Fruit fly (Drosophila melanogaster) whole organism, prepupa: ENCODE measurements around the gene ebd1.

Experiments used
- Blimp-1 ChIP-seq: fragments of 200-800 bp; sonication (Bioruptor generic); optimal IDR thresholded peaks from 3 replicates; lab custom pipeline; 2017; ENCODE audit warnings: missing biosample characterization, missing genetic modification characterization, mild to moderate bottlenecking, moderate library complexity, missing genetic modification reagents
- CG10631 ChIP-seq: fragments of 200-800 bp; sonication (Bioruptor generic); optimal IDR thresholded peaks from 2 replicates; lab custom pipeline; 2016; ENCODE audit warnings: missing biosample characterization, missing genetic modification characterization
- CG10669 ChIP-seq: fragments of 200-800 bp; sonication (Bioruptor generic); optimal IDR thresholded peaks from 3 replicates; lab custom pipeline; 2018; ENCODE audit warnings: missing biosample characterization, mild to moderate bottlenecking, missing genetic modification characterization, moderate library complexity
- CG11902 ChIP-seq: fragments of 200-800 bp; sonication (Bioruptor generic); optimal IDR thresholded peaks from 3 replicates; lab custom pipeline; 2016; ENCODE audit warnings: missing biosample characterization, missing genetic modification characterization
- CG15336 ChIP-seq: fragments of 200-800 bp; sonication (Bioruptor generic); IDR thresholded peaks from 2 replicates; pipeline ENCODE4 v1.3.6; 2022; ENCODE audit warnings: missing biosample characterization, missing genetic modification characterization
- CG1621 ChIP-seq: fragments of 200-800 bp; sonication (Bioruptor generic); optimal IDR thresholded peaks from 3 replicates; lab custom pipeline; 2018; ENCODE audit warnings: missing biosample characterization, mild to moderate bottlenecking, missing genetic modification characterization
- CG16779 ChIP-seq: fragments of 200-800 bp; sonication (Bioruptor generic); optimal IDR thresholded peaks from 3 replicates; lab custom pipeline; 2017; ENCODE audit warnings: missing biosample characterization, mild to moderate bottlenecking, missing genetic modification characterization
- CG3032 ChIP-seq: fragments of 200-800 bp; optimal IDR thresholded peaks from 2 replicates; lab custom pipeline; 2019; ENCODE audit warnings: missing biosample characterization, mild to moderate bottlenecking, missing genetic modification characterization, moderate library complexity
- CG31627 ChIP-seq: fragments of 200-800 bp; sonication (Bioruptor generic); optimal IDR thresholded peaks from 3 replicates; lab custom pipeline; 2016; ENCODE audit warnings: missing biosample characterization, missing genetic modification characterization
- CG34406 ChIP-seq: fragments of 200-800 bp; sonication (Bioruptor generic); optimal IDR thresholded peaks from 3 replicates; lab custom pipeline; 2016; ENCODE audit warnings: missing biosample characterization, missing genetic modification characterization
- CG3919 ChIP-seq: fragments of 200-800 bp; sonication (Bioruptor generic); optimal IDR thresholded peaks from 3 replicates; lab custom pipeline; 2016; ENCODE audit warnings: missing biosample characterization, missing genetic modification characterization
- CG6276 ChIP-seq: fragments of 200-800 bp; sonication (Bioruptor generic); optimal IDR thresholded peaks from 2 replicates; lab custom pipeline; 2017; ENCODE audit warnings: missing biosample characterization, mild to moderate bottlenecking, missing genetic modification characterization
- CG6808 ChIP-seq: fragments of 200-800 bp; sonication (Bioruptor generic); optimal IDR thresholded peaks from 3 replicates; lab custom pipeline; 2017; ENCODE audit warnings: missing biosample characterization, missing genetic modification characterization, mild to moderate bottlenecking, moderate library complexity, missing genetic modification reagents
- CG8119 ChIP-seq: fragments of 200-800 bp; sonication (Bioruptor generic); IDR thresholded peaks from 3 replicates; pipeline ENCODE4 v1.3.6; 2022; ENCODE audit warnings: missing biosample characterization, missing genetic modification characterization
- CG8632 ChIP-seq: fragments of 200-800 bp; sonication (Bioruptor generic); optimal IDR thresholded peaks from 3 replicates; lab custom pipeline; 2016; ENCODE audit warnings: missing biosample characterization, missing genetic modification characterization
- CG9139 ChIP-seq: fragments of 200-800 bp; sonication (Bioruptor generic); optimal IDR thresholded peaks from 3 replicates; lab custom pipeline; 2017; ENCODE audit warnings: missing biosample characterization, mild to moderate bottlenecking, missing genetic modification characterization
- Eip75B ChIP-seq: fragments of 200-800 bp; sonication (Bioruptor generic); optimal IDR thresholded peaks from 3 replicates; lab custom pipeline; 2016; ENCODE audit warnings: missing biosample characterization, missing genetic modification characterization
- Eip78C ChIP-seq: fragments of 200-800 bp; sonication (Bioruptor generic); peaks from one replicate; lab custom pipeline; 2016; ENCODE audit warnings: missing biosample characterization, missing genetic modification characterization
- Eip93F ChIP-seq: fragments of 200-800 bp; sonication (Bioruptor generic); optimal IDR thresholded peaks from 2 replicates; lab custom pipeline; 2016; ENCODE audit warnings: missing biosample characterization, mild to moderate bottlenecking, missing genetic modification characterization
- Ets21C ChIP-seq: fragments of 200-800 bp; sonication (Bioruptor generic); optimal IDR thresholded peaks from 3 replicates; lab custom pipeline; 2016; ENCODE audit warnings: missing biosample characterization, missing genetic modification characterization
- Ets96B ChIP-seq: fragments of 200-800 bp; optimal IDR thresholded peaks from 2 replicates; lab custom pipeline; 2019; ENCODE audit warnings: missing biosample characterization, mild to moderate bottlenecking, missing genetic modification characterization, moderate library complexity
- Gug ChIP-seq: fragments of 200-800 bp; sonication (Bioruptor generic); IDR thresholded peaks from 2 replicates; pipeline ENCODE4 v1.3.6; 2022; ENCODE audit warnings: missing biosample characterization, missing genetic modification characterization
- Hr39 ChIP-seq: fragments of 200-800 bp; sonication (Bioruptor generic); optimal IDR thresholded peaks from 2 replicates; lab custom pipeline; 2016; ENCODE audit warnings: missing biosample characterization, missing genetic modification characterization
- Hr4 ChIP-seq: fragments of 200-800 bp; sonication (Bioruptor generic); optimal IDR thresholded peaks from 3 replicates; lab custom pipeline; 2016; ENCODE audit warnings: missing biosample characterization, missing genetic modification characterization
- Lpt ChIP-seq: fragments of 200-800 bp; sonication (Bioruptor generic); optimal IDR thresholded peaks from 3 replicates; lab custom pipeline; 2016; ENCODE audit warnings: missing biosample characterization, missing genetic modification characterization
- Met ChIP-seq: fragments of 200-800 bp; sonication (Bioruptor generic); optimal IDR thresholded peaks from 3 replicates; lab custom pipeline; 2016; ENCODE audit warnings: missing biosample characterization, missing genetic modification characterization
- OdsH ChIP-seq: fragments of 200-800 bp; sonication (Bioruptor generic); optimal IDR thresholded peaks from 3 replicates; lab custom pipeline; 2016; ENCODE audit warnings: missing biosample characterization, missing genetic modification characterization
- Smox ChIP-seq: fragments of 200-800 bp; sonication (Bioruptor generic); optimal IDR thresholded peaks from 3 replicates; lab custom pipeline; 2016; ENCODE audit warnings: missing biosample characterization, missing genetic modification characterization
- Sox102F ChIP-seq: fragments of 200-800 bp; sonication (Bioruptor generic); optimal IDR thresholded peaks from 2 replicates; lab custom pipeline; 2016; ENCODE audit warnings: missing biosample characterization, mild to moderate bottlenecking, missing genetic modification characterization
- achi ChIP-seq: fragments of 200-800 bp; sonication (Bioruptor generic); optimal IDR thresholded peaks from 3 replicates; lab custom pipeline; 2016; ENCODE audit warnings: missing biosample characterization, missing genetic modification characterization
- acj6 ChIP-seq: fragments of 200-800 bp; sonication (Bioruptor generic); optimal IDR thresholded peaks from 3 replicates; lab custom pipeline; 2016; ENCODE audit warnings: missing biosample characterization, missing genetic modification characterization
- dac ChIP-seq: fragments of 200-800 bp; sonication (Bioruptor generic); optimal IDR thresholded peaks from 2 replicates; lab custom pipeline; 2017; ENCODE audit warnings: missing biosample characterization, mild to moderate bottlenecking, missing genetic modification characterization
- dsx ChIP-seq: fragments of 200-800 bp; optimal IDR thresholded peaks from 3 replicates; lab custom pipeline; 2019; ENCODE audit warnings: missing biosample characterization, mild to moderate bottlenecking, missing genetic modification characterization, moderate library complexity; ENCODE audit not compliant: poor library complexity, severe bottlenecking
- eg ChIP-seq: fragments of 200-800 bp; sonication (Bioruptor generic); IDR thresholded peaks from 3 replicates; pipeline ENCODE4 v1.3.6; 2022; ENCODE audit warnings: missing biosample characterization, missing genetic modification characterization
- esn ChIP-seq: fragments of 200-800 bp; sonication (Bioruptor generic); optimal IDR thresholded peaks from 2 replicates; lab custom pipeline; 2016; ENCODE audit warnings: missing biosample characterization, mild to moderate bottlenecking, missing genetic modification characterization, moderate library complexity
- fd85E ChIP-seq: fragments of 200-800 bp; sonication (Bioruptor generic); optimal IDR thresholded peaks from 3 replicates; lab custom pipeline; 2016; ENCODE audit warnings: missing biosample characterization, missing genetic modification characterization
- fkh ChIP-seq: fragments of 200-800 bp; sonication (Bioruptor generic); optimal IDR thresholded peaks from 3 replicates; lab custom pipeline; 2017; ENCODE audit warnings: missing biosample characterization, mild to moderate bottlenecking, missing genetic modification characterization, moderate library complexity
- lz ChIP-seq: fragments of 200-800 bp; sonication (Bioruptor generic); optimal IDR thresholded peaks from 3 replicates; lab custom pipeline; 2016; ENCODE audit warnings: missing biosample characterization, missing genetic modification characterization
- net ChIP-seq: fragments of 200-800 bp; sonication (Bioruptor generic); optimal IDR thresholded peaks from 3 replicates; lab custom pipeline; 2016; ENCODE audit warnings: missing biosample characterization, missing genetic modification characterization
- pdm3 ChIP-seq: fragments of 200-800 bp; sonication (Bioruptor generic); optimal IDR thresholded peaks from 3 replicates; lab custom pipeline; 2016; ENCODE audit warnings: missing biosample characterization, missing genetic modification characterization
- salr ChIP-seq, 2 experiments: fragments of 200-800 bp; sonication (Bioruptor generic); optimal IDR thresholded peaks; 3 replicates each; lab custom pipeline; 2016 to 2018; ENCODE audit warnings: missing biosample characterization in 2 of 2, missing genetic modification characterization in 2 of 2, mild to moderate bottlenecking in 1 of 2
- spab ChIP-seq: fragments of 200-800 bp; sonication (Bioruptor generic); optimal IDR thresholded peaks from 2 replicates; lab custom pipeline; 2017; ENCODE audit warnings: missing biosample characterization, mild to moderate bottlenecking, missing genetic modification characterization, missing genetic modification reagents
- svp ChIP-seq: fragments of 200-800 bp; sonication (Bioruptor generic); peaks from one replicate; lab custom pipeline; 2016; ENCODE audit warnings: missing biosample characterization, missing genetic modification characterization
- topi ChIP-seq: fragments of 200-800 bp; sonication (Bioruptor generic); optimal IDR thresholded peaks from 3 replicates; lab custom pipeline; 2016; ENCODE audit warnings: missing biosample characterization, missing genetic modification characterization

ebd1 gene

DNA sequence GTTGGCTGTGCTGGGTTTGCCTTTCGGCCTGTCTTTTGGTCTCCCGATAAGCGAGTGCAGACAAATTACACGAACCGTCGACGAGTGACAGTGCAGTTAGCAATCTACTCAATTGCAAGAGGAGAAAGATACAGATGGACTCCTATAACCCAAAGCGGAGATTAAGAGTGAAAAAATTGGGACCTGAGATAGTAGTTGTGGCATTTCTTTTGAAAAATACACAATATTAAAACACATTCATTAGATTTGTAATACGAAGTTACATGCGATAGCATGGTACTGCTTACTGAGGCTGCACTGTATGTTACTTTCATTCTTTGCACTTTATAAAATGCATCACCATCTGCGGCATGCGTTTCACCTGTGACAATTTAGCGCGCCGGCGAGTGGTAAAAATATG, 41.8 kb upstream of the ebd1 start (continued):
- TF ChIP-seq Ets21C (GFP tag; lab: Kevin White, UChicago) (peak; percentile 32), CG9139 (no peak), dsx (no peak), Eip75B (peak; percentile 28), dac (GFP tag; lab: Kevin White, UChicago) (no peak), CG8119 (GFP tag; lab: Robert Waterston, UW) (no peak), esn (GFP tag; lab: Kevin White, UChicago) (peak; percentile 65), spab (GFP tag; lab: Kevin White, UChicago) (no peak), Eip93F (GFP tag; lab: Kevin White, UChicago) (no peak), Eip78C (peak; percentile 83), net (GFP tag; lab: Kevin White, UChicago) (no peak), achi (no peak), eg (GFP tag; lab: Robert Waterston, UW) (no peak), CG3032 (tag; lab: Kevin White, UChicago) (no peak), CG34406 (GFP tag; lab: Kevin White, UChicago) (peak; percentile 11), CG11902 (GFP tag; lab: Kevin White, UChicago) (peak; percentile 9), topi (GFP tag; lab: Kevin White, UChicago) (peak; percentile 54), CG6808 (GFP tag; lab: Kevin White, UChicago) (no peak), Hr4 (no peak), CG8632 (GFP tag; lab: Kevin White, UChicago) (peak; percentile 5), Blimp-1 (peak; percentile 44), Hr39 (GFP tag; lab: Kevin White, UChicago) (peak; percentile 61), pdm3 (GFP tag; lab: Kevin White, UChicago) (peak; percentile 31), Ets96B (tag; lab: Kevin White, UChicago) (no peak)

DNA sequence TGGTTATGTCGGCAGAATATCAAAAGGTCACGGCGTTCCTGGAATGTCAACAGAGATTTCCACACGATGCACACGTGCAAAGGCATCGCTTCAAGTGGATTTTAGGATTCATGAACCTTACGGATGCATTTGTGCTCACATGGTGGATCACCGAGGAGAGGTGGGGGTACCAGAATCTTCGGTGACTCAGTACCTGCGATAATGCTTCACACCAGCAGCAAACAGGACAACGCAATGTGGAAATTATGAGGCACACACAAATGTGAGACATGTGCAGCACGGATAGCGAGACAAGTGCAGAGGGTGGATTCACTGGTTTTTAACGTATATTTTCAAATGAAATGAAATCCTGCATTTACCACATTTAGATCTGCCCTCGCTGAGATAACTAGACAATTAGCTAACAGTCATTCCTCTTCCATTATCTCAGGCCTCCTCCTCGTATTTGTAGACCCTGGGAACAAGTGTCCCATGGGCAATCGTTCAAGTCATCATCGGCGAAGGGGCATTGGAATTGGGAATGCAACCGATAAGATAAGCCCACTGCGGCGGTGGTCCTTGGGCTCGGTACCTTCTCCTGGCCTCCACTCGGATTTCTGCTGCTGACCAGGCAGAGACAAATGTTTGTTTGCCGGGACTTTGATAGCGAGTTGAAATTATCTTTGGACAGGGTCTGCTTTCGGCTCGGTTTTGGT, 41.3 kb upstream of the ebd1 start:
- TF ChIP-seq OdsH (no peak), CG10631 (no peak), svp (GFP tag; lab: Kevin White, UChicago) (no peak), acj6 (GFP tag; lab: Kevin White, UChicago) (no peak), Hr39 (GFP tag; lab: Kevin White, UChicago) (no peak), CG31627 (GFP tag; lab: Kevin White, UChicago) (no peak), Eip93F (GFP tag; lab: Kevin White, UChicago) (no peak)

dm6 chr3L:725527-726191, 40.3 kb upstream of the ebd1 start:
- TF ChIP-seq dac (GFP tag; lab: Kevin White, UChicago) (no peak), Lpt (GFP tag; lab: Kevin White, UChicago) (no peak), CG8632 (GFP tag; lab: Kevin White, UChicago) (peak; percentile 64), Hr39 (GFP tag; lab: Kevin White, UChicago) (peak; percentile 92), Smox (peak; percentile 88), CG1621 (tag; lab: Kevin White, UChicago) (peak; percentile 72), Gug (no peak), CG34406 (GFP tag; lab: Kevin White, UChicago) (peak; percentile 79), CG15336 (GFP tag; lab: Robert Waterston, UW) (no peak), Eip78C (peak; percentile 92), Met (peak; percentile 94), fd85E (GFP tag; lab: Kevin White, UChicago) (no peak), Eip93F (GFP tag; lab: Kevin White, UChicago) (no peak), Sox102F (peak; percentile 89), CG16779 (no peak), acj6 (GFP tag; lab: Kevin White, UChicago) (peak; percentile 78), CG10631 (peak; percentile 69), salr (GFP tag; optimal IDR thresholded peaks at IDR 0.05; lab: Kevin White, UChicago) (peak; percentile 14 to 38), dsx (peak; percentile 38), fkh (no peak), CG6276 (no peak), lz (peak; percentile 88), Ets21C (GFP tag; lab: Kevin White, UChicago) (peak; percentile 84), spab (GFP tag; lab: Kevin White, UChicago) (peak; percentile 63), Hr4 (peak; percentile 32), Blimp-1 (peak; percentile 64), CG11902 (GFP tag; lab: Kevin White, UChicago) (peak; percentile 71), CG8119 (GFP tag; lab: Robert Waterston, UW) (0 out of 3 replicates have a peak, but pooled peaks have one; percentile 21), CG10669 (GFP tag; lab: Kevin White, UChicago) (peak; percentile 73), CG3919 (GFP tag; lab: Kevin White, UChicago) (peak; percentile 83)
